Fruit fly (Drosophila melanogaster) whole organism, wandering third instar larva: ENCODE results near the gene CG9853.

Source experiments
- h ChIP-seq: fragments of 200-800 bp; sonication (Bioruptor generic); optimal IDR thresholded peaks from 3 replicates; lab custom pipeline; 2016; ENCODE audit warnings: missing biosample characterization, mild to moderate bottlenecking, missing genetic modification characterization
- usp ChIP-seq: fragments of >200 bp; optimal IDR thresholded peaks from 2 replicates; lab custom pipeline; 2017; ENCODE audit warnings: missing biosample characterization, missing genetic modification characterization

- TF ChIP-seq usp (GFP tag; lab: Kevin White, UChicago) (no peak), h (no peak)
These were observed 19.7 kb downstream of the CG9853 start for dm6 chr3R:4382165-4382564.
